Worm (Caenorhabditis elegans): ENCODE measurements around the gene lin-49.

The lin-49 gene

ce11 chrIV:8608204-8608603 lies 12.3 kb upstream of the lin-49 start:
- TF ChIP-seq ceh-31 (tag; optimal IDR thresholded peaks at IDR 0.05) (no peak), ztf-16 (tag; optimal IDR thresholded peaks at IDR 0.05) (no peak), ceh-34 (tag; optimal IDR thresholded peaks at IDR 0.05) (no peak), fkh-6 (tag; optimal IDR thresholded peaks at IDR 0.05) (no peak), che-1 (tag; optimal IDR thresholded peaks at IDR 0.05) (no peak), dmd-4 (tag; optimal IDR thresholded peaks at IDR 0.05; ENCODE audit: borderline replicate concordance) (no peak), Y22D7AL.16 (tag; optimal IDR thresholded peaks at IDR 0.05) (no peak), C38D4.7 (GFP tag; optimal IDR thresholded peaks at IDR 0.05) (no peak), ceh-24 (tag; optimal IDR thresholded peaks at IDR 0.05) (no peak), hlh-13 (GFP tag; optimal IDR thresholded peaks at IDR 0.05) (no peak), ref-2 (tag; optimal IDR thresholded peaks at IDR 0.05) (no peak), unc-55 (GFP tag; optimal IDR thresholded peaks at IDR 0.05) (no peak), K09A11.1 (tag; optimal IDR thresholded peaks at IDR 0.05; ENCODE audit: insufficient read depth) (no peak), sox-2 (GFP tag; IDR thresholded peaks at IDR 0.05) (no peak), F13H6.1 (tag; optimal IDR thresholded peaks at IDR 0.05) (no peak), hlh-8 (tag; optimal IDR thresholded peaks at IDR 0.05) (no peak), fkh-10 (GFP tag; optimal IDR thresholded peaks at IDR 0.05) (no peak), fax-1 (tag; optimal IDR thresholded peaks at IDR 0.05) (no peak), tbx-2 (tag; optimal IDR thresholded peaks at IDR 0.05) (no peak), ceh-14 (tag; optimal IDR thresholded peaks at IDR 0.05) (no peak)

- no peak for TF ChIP-seq pag-3 (tag; optimal IDR thresholded peaks at IDR 0.05; ENCODE audit: borderline replicate concordance)
- no peak for TF ChIP-seq ceh-18 (tag; optimal IDR thresholded peaks at IDR 0.05)
- no peak for TF ChIP-seq pha-2 (tag; optimal IDR thresholded peaks at IDR 0.05)
- TF ChIP-seq ceh-19 (GFP tag; optimal IDR thresholded peaks at IDR 0.05) = no peak
- TF ChIP-seq ceh-2 (tag; optimal IDR thresholded peaks at IDR 0.05) = no peak
- no peak for TF ChIP-seq hlh-13 (GFP tag; optimal IDR thresholded peaks at IDR 0.05)
Measured at ce11 chrIV:8608934-8609333, 11.5 kb upstream of the lin-49 start, which contains the start of gene F42A9.6. F42A9.6 (plus strand) TSS chrIV:8609234.

ce11 chrIV:8611886-8612542 lies 8.5 kb upstream of the lin-49 start, which contains the start of the genes F42A9.17 and cyp-33E2:
F42A9.17 (minus strand) TSS chrIV:8611936.
cyp-33E2 (plus strand) TSS chrIV:8612334.
- TF ChIP-seq sox-4 (tag; optimal IDR thresholded peaks at IDR 0.05) (no peak), elt-2 (tag; optimal IDR thresholded peaks at IDR 0.05) (no peak), che-1 (tag; optimal IDR thresholded peaks at IDR 0.05) (no peak), tbx-2 (tag; optimal IDR thresholded peaks at IDR 0.05) (no peak), ceh-45 (GFP tag; IDR thresholded peaks at IDR 0.05) (no peak), pax-1 (tag; optimal IDR thresholded peaks at IDR 0.05) (no peak), nhr-232 (tag; optimal IDR thresholded peaks at IDR 0.05) (no peak), unc-3 (GFP tag; conservative IDR thresholded peaks at IDR 0.05) (no peak), unc-3 (tag; optimal IDR thresholded peaks at IDR 0.05) (no peak), ceh-34 (tag; optimal IDR thresholded peaks at IDR 0.05) (no peak), syd-9 (tag; optimal IDR thresholded peaks at IDR 0.05) (no peak), ceh-9 (tag; optimal IDR thresholded peaks at IDR 0.05) (no peak), ama-1 (optimal IDR thresholded peaks at IDR 0.05) (no peak), hlh-8 (tag; optimal IDR thresholded peaks at IDR 0.05) (no peak), pros-1 (tag; optimal IDR thresholded peaks at IDR 0.05) (no peak), F13H6.1 (tag; optimal IDR thresholded peaks at IDR 0.05) (no peak), fax-1 (tag; optimal IDR thresholded peaks at IDR 0.05) (no peak)

ce11 chrIV:8614680-8615079 lies 5.8 kb upstream of the lin-49 start, which contains the start of gene cyp-33E3:
cyp-33E3 (plus strand) TSS chrIV:8614995.
- TF ChIP-seq mec-3 (tag; optimal IDR thresholded peaks at IDR 0.05; ENCODE audit: borderline replicate concordance) (no peak), ttx-3 (tag; optimal IDR thresholded peaks at IDR 0.05) (no peak), madf-2 (tag; optimal IDR thresholded peaks at IDR 0.05) (no peak), ceh-31 (tag; optimal IDR thresholded peaks at IDR 0.05) (no peak)

All from whole organism, late embryonic.